Fruit fly (Drosophila melanogaster) whole organism, embryonic: Measurements from ENCODE around the gene pan.

ENCODE experiments used
- B-H2 ChIP-seq: fragments of 200-800 bp; sonication (Bioruptor generic); optimal IDR thresholded peaks from 2 replicates; lab custom pipeline; 2018; ENCODE audit warnings: missing biosample characterization, mild to moderate bottlenecking, missing genetic modification characterization
- CG10366 ChIP-seq: fragments of 200-800 bp; sonication (Bioruptor generic); IDR thresholded peaks from 2 replicates; pipeline ENCODE4 v1.3.6; 2022; ENCODE audit warnings: missing biosample characterization, missing genetic modification characterization
- CG10959 ChIP-seq: fragments of 200-800 bp; sonication (Bioruptor generic); IDR thresholded peaks from 2 replicates; pipeline ENCODE4 v1.3.6; 2022; ENCODE audit warnings: missing biosample characterization, missing genetic modification characterization
- CG11085 ChIP-seq: fragments of 200-800 bp; sonication (Bioruptor generic); IDR thresholded peaks from 2 replicates; pipeline ENCODE4 v1.3.6; 2022; ENCODE audit warnings: missing biosample characterization, missing genetic modification characterization
- CG11093 ChIP-seq: fragments of 200-800 bp; sonication (Bioruptor generic); IDR thresholded peaks from 3 replicates; pipeline ENCODE4 v1.3.6; 2022; ENCODE audit warnings: missing biosample characterization, missing genetic modification characterization
- CG11398 ChIP-seq: fragments of 200-800 bp; sonication (Bioruptor generic); optimal IDR thresholded peaks from 2 replicates; lab custom pipeline; 2016; ENCODE audit warnings: missing biosample characterization, missing genetic modification characterization
- CG14860 ChIP-seq: fragments of 200-800 bp; sonication (Bioruptor generic); IDR thresholded peaks from 3 replicates; pipeline ENCODE4 v1.3.6; 2022; ENCODE audit warnings: missing biosample characterization, missing genetic modification characterization; ENCODE audit not compliant: partially characterized antibody
- CG14965 ChIP-seq: fragments of 200-800 bp; sonication (Bioruptor generic); optimal IDR thresholded peaks from 2 replicates; lab custom pipeline; 2016; ENCODE audit warnings: missing biosample characterization, missing genetic modification characterization, borderline replicate concordance
- CG15269 ChIP-seq: fragments of 200-800 bp; sonication (Bioruptor generic); optimal IDR thresholded peaks from 2 replicates; lab custom pipeline; 2018; ENCODE audit warnings: missing biosample characterization, mild to moderate bottlenecking, missing genetic modification characterization, moderate library complexity
- CG18011 ChIP-seq: fragments of 200-800 bp; sonication (Bioruptor generic); optimal IDR thresholded peaks from 2 replicates; lab custom pipeline; 2017; ENCODE audit warnings: missing biosample characterization, missing genetic modification characterization, mild to moderate bottlenecking, moderate library complexity, missing genotype
- CG18476 ChIP-seq: fragments of 200-800 bp; sonication (Bioruptor generic); optimal IDR thresholded peaks from 2 replicates; lab custom pipeline; 2016; ENCODE audit warnings: missing biosample characterization, mild to moderate bottlenecking, missing genetic modification characterization
- CG2678 ChIP-seq: fragments of 200-800 bp; sonication (Bioruptor generic); optimal IDR thresholded peaks from 3 replicates; lab custom pipeline; 2019; ENCODE audit warnings: missing biosample characterization, mild to moderate bottlenecking, missing genetic modification characterization, moderate library complexity
- CG30431 ChIP-seq: fragments of 200-800 bp; sonication (Bioruptor generic); optimal IDR thresholded peaks from 2 replicates; lab custom pipeline; 2017; ENCODE audit warnings: missing biosample characterization, missing genetic modification characterization
- CG5180 ChIP-seq: fragments of 200-800 bp; sonication (Bioruptor generic); optimal IDR thresholded peaks from 3 replicates; lab custom pipeline; 2017; ENCODE audit warnings: missing biosample characterization, missing genetic modification characterization, mild to moderate bottlenecking, moderate library complexity, missing genetic modification reagents
- CG6683 ChIP-seq: fragments of 200-800 bp; sonication (Bioruptor generic); optimal IDR thresholded peaks from 2 replicates; lab custom pipeline; 2017; ENCODE audit warnings: missing biosample characterization, mild to moderate bottlenecking, missing genetic modification characterization, missing genetic modification reagents
- CG6765 ChIP-seq: fragments of 200-800 bp; sonication (Bioruptor generic); optimal IDR thresholded peaks from 3 replicates; lab custom pipeline; 2017; ENCODE audit warnings: missing biosample characterization, mild to moderate bottlenecking, missing genetic modification characterization
- CG7271 ChIP-seq: fragments of 200-800 bp; sonication (Bioruptor generic); optimal IDR thresholded peaks from 2 replicates; lab custom pipeline; 2018; ENCODE audit warnings: missing biosample characterization, mild to moderate bottlenecking, missing genetic modification characterization, moderate library complexity
- CG7786 ChIP-seq: fragments of 200-800 bp; sonication (Bioruptor generic); optimal IDR thresholded peaks from 2 replicates; lab custom pipeline; 2016; ENCODE audit warnings: missing biosample characterization, missing genetic modification characterization
- CG9797 ChIP-seq: fragments of 200-800 bp; sonication (Bioruptor generic); optimal IDR thresholded peaks from 3 replicates; lab custom pipeline; 2018; ENCODE audit warnings: missing biosample characterization, mild to moderate bottlenecking, missing genetic modification characterization
- CG9876 ChIP-seq: fragments of 200-800 bp; sonication (Bioruptor generic); optimal IDR thresholded peaks from 2 replicates; lab custom pipeline; 2016; ENCODE audit warnings: missing biosample characterization, missing genetic modification characterization
- CTCF ChIP-seq: fragments of 200-800 bp; sonication (Bioruptor generic); optimal IDR thresholded peaks from 2 replicates; lab custom pipeline; 2017; ENCODE audit warnings: missing biosample characterization, mild to moderate bottlenecking, missing genetic modification characterization, moderate library complexity
- CoRest ChIP-seq: fragments of 200-800 bp; sonication (Bioruptor generic); optimal IDR thresholded peaks from 3 replicates; lab custom pipeline; 2018; ENCODE audit warnings: missing biosample characterization, mild to moderate bottlenecking, missing genetic modification characterization, moderate library complexity
- Dek ChIP-seq: fragments of 200-800 bp; sonication (Bioruptor generic); optimal IDR thresholded peaks from 3 replicates; lab custom pipeline; 2019; ENCODE audit warnings: missing biosample characterization, mild to moderate bottlenecking, missing genetic modification characterization, moderate library complexity
- E2f1 ChIP-seq: fragments of 200-800 bp; sonication (Bioruptor generic); IDR thresholded peaks from 2 replicates; pipeline ENCODE4 v1.3.6; 2022; ENCODE audit warnings: missing biosample characterization, missing genetic modification characterization
- Hmx ChIP-seq: fragments of 200-800 bp; sonication (Bioruptor generic); optimal IDR thresholded peaks from 2 replicates; lab custom pipeline; 2016; ENCODE audit warnings: missing biosample characterization, missing genetic modification characterization
- MBD-R2 ChIP-seq: fragments of 200-800 bp; sonication (Bioruptor generic); IDR thresholded peaks from 2 replicates; pipeline ENCODE4 v1.3.6; 2022; ENCODE audit warnings: missing biosample characterization, missing genetic modification characterization
- MTF-1 ChIP-seq: fragments of 200-800 bp; sonication (Bioruptor generic); optimal IDR thresholded peaks from 2 replicates; lab custom pipeline; 2018; ENCODE audit warnings: missing biosample characterization, mild to moderate bottlenecking, missing genetic modification characterization, borderline replicate concordance
- Mad ChIP-seq: fragments of 200-800 bp; sonication (Bioruptor generic); optimal IDR thresholded peaks from 2 replicates; lab custom pipeline; 2016; ENCODE audit warnings: missing biosample characterization, missing genetic modification characterization
- Oaz ChIP-seq: fragments of 200-800 bp; sonication (Bioruptor generic); IDR thresholded peaks from 2 replicates; pipeline ENCODE4 v1.3.6; 2022; ENCODE audit warnings: missing biosample characterization, missing genetic modification characterization
- Optix ChIP-seq: fragments of 200-800 bp; sonication (Bioruptor generic); IDR thresholded peaks from 3 replicates; pipeline ENCODE4 v1.3.6; 2022; ENCODE audit warnings: missing biosample characterization, missing genetic modification characterization
- Sox100B ChIP-seq: fragments of 200-800 bp; sonication (Bioruptor generic); optimal IDR thresholded peaks from 3 replicates; lab custom pipeline; 2018; ENCODE audit warnings: missing biosample characterization, mild to moderate bottlenecking, missing genetic modification characterization
- Taf1 ChIP-seq: fragments of 200-800 bp; sonication (Bioruptor generic); IDR thresholded peaks from 2 replicates; pipeline ENCODE4 v1.3.6; 2022; ENCODE audit warnings: missing biosample characterization, missing genetic modification characterization
- Tbp ChIP-seq: fragments of >200 bp; optimal IDR thresholded peaks from 2 replicates; lab custom pipeline; 2018; ENCODE audit warnings: missing biosample characterization, missing genetic modification characterization
- Xrp1 ChIP-seq: fragments of 200-800 bp; sonication (Bioruptor generic); IDR thresholded peaks from 2 replicates; pipeline ENCODE4 v1.3.6; 2022; ENCODE audit warnings: missing biosample characterization, missing genetic modification characterization
- ab ChIP-seq: fragments of 200-800 bp; sonication (Bioruptor generic); optimal IDR thresholded peaks from 2 replicates; lab custom pipeline; 2016; ENCODE audit warnings: missing biosample characterization, missing genetic modification characterization
- bcd ChIP-seq: fragments of 200-800 bp; sonication (Bioruptor generic); optimal IDR thresholded peaks from 2 replicates; lab custom pipeline; 2017; ENCODE audit warnings: missing biosample characterization, mild to moderate bottlenecking, missing genetic modification characterization
- cad ChIP-seq: fragments of >200 bp; optimal IDR thresholded peaks from 2 replicates; lab custom pipeline; 2017; ENCODE audit warnings: missing biosample characterization, missing genetic modification characterization
- chinmo ChIP-seq: fragments of 200-800 bp; sonication (Bioruptor generic); IDR thresholded peaks from 4 replicates; pipeline ENCODE4 v1.3.6; 2022; ENCODE audit warnings: missing biosample characterization, missing genetic modification characterization; ENCODE audit not compliant: partially characterized antibody
- chm ChIP-seq: fragments of 200-800 bp; sonication (Bioruptor generic); IDR thresholded peaks from 2 replicates; pipeline ENCODE4 v1.3.6; 2022; ENCODE audit warnings: missing biosample characterization, missing genetic modification characterization
- da ChIP-seq: fragments of 200-800 bp; sonication (Bioruptor generic); optimal IDR thresholded peaks from 2 replicates; lab custom pipeline; 2016; ENCODE audit warnings: missing biosample characterization, missing genetic modification characterization
- en ChIP-seq: fragments of 200-800 bp; sonication (Bioruptor generic); optimal IDR thresholded peaks from 2 replicates; lab custom pipeline; 2016; ENCODE audit warnings: missing biosample characterization, missing genetic modification characterization
- fu2 ChIP-seq: fragments of 200-800 bp; sonication (Bioruptor generic); optimal IDR thresholded peaks from 2 replicates; lab custom pipeline; 2016; ENCODE audit warnings: missing biosample characterization, missing genetic modification characterization
- gro ChIP-seq: fragments of 200-800 bp; sonication (Bioruptor generic); optimal IDR thresholded peaks from 2 replicates; lab custom pipeline; 2016; ENCODE audit warnings: missing biosample characterization, missing genetic modification characterization
- h ChIP-seq: fragments of >200 bp; optimal IDR thresholded peaks from 2 replicates; lab custom pipeline; 2017
- pzg ChIP-seq: fragments of 200-800 bp; sonication (Bioruptor generic); optimal IDR thresholded peaks from 3 replicates; lab custom pipeline; 2018; ENCODE audit warnings: missing biosample characterization, mild to moderate bottlenecking, missing genetic modification characterization, moderate library complexity
- sd ChIP-seq: fragments of 200-800 bp; sonication (Bioruptor generic); optimal IDR thresholded peaks from 3 replicates; lab custom pipeline; 2018; ENCODE audit warnings: missing biosample characterization, mild to moderate bottlenecking, missing genetic modification characterization, moderate library complexity
- sqz ChIP-seq: fragments of 200-800 bp; sonication (Bioruptor generic); optimal IDR thresholded peaks from 3 replicates; lab custom pipeline; 2018; ENCODE audit warnings: missing biosample characterization, mild to moderate bottlenecking, missing genetic modification characterization
- tna ChIP-seq: fragments of 200-800 bp; sonication (Bioruptor generic); IDR thresholded peaks from 2 replicates; pipeline ENCODE4 v1.3.6; 2022; ENCODE audit warnings: missing biosample characterization, missing genetic modification characterization; ENCODE audit not compliant: partially characterized antibody
- unc-4 ChIP-seq: fragments of 200-800 bp; sonication (Bioruptor generic); IDR thresholded peaks from 2 replicates; pipeline ENCODE4 v1.3.6; 2022; ENCODE audit warnings: missing biosample characterization, missing genetic modification characterization; ENCODE audit not compliant: partially characterized antibody
- wdn ChIP-seq: fragments of 200-800 bp; sonication (Bioruptor generic); IDR thresholded peaks from 2 replicates; pipeline ENCODE4 v1.3.6; 2022; ENCODE audit warnings: missing biosample characterization, missing genetic modification characterization
- z ChIP-seq: fragments of 200-800 bp; sonication (Bioruptor generic); IDR thresholded peaks from 3 replicates; pipeline ENCODE4 v1.3.6; 2022; ENCODE audit warnings: missing biosample characterization, missing genetic modification characterization

Gene pan

DNA sequence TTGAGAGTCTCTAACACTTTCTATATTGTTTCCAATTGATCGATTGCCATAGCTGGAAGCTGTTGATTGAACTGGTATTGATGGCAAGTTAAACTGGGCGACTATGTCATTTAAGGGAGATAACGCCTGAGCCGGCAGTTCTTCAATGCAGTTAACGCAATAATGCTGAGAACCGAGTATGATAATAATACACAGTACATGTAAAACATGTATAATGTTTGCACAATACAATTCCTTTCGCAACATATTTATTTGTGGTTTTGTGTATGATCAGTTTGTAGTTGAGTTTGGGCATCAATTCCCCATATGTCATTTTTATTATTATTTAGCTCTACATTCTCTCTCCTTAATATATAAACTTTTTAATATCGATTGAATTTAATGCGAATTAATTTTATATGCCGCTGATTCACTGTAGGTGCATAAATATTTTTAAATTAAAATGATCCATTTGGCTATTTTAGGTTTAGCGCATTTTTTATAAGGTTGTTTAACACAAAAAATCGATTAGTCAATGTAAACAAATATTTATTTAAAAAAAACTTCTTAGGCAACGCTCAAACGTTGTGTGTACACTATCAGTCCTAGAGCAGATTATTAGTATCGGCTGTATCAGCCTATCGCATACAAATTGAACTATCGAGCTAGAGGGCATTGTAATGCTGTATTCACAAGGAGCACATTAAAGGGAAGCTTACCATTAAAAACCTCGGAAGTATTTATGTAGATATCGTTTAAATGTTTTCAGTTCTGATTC, 25.8 kb upstream of the pan start, which contains the start of gene PlexB (continued):
- TF ChIP-seq CG18011 (GFP tag; lab: Kevin White, UChicago) (no peak), CG14965 (GFP tag; lab: Kevin White, UChicago) (no peak), CG5180 (GFP tag; lab: Kevin White, UChicago) (no peak), CG10959 (GFP tag; lab: Robert Waterston, UW) (no peak), E2f1 (GFP tag; lab: Robert Waterston, UW) (no peak), Optix (GFP tag; lab: Robert Waterston, UW) (no peak), CG15269 (tag; lab: Kevin White, UChicago) (no peak), CG6765 (GFP tag; lab: Kevin White, UChicago) (no peak), en (GFP tag; lab: Kevin White, UChicago) (no peak), cad (GFP tag; lab: Kevin White, UChicago) (no peak), Sox100B (GFP tag; lab: Kevin White, UChicago) (peak; percentile 29), unc-4 (GFP tag; lab: Robert Waterston, UW) (peak; percentile 69), sqz (peak; percentile 23), tna (GFP tag; lab: Robert Waterston, UW) (peak; percentile 74), MTF-1 (GFP tag; lab: Kevin White, UChicago) (no peak), Hmx (GFP tag; lab: Kevin White, UChicago) (no peak), h (lab: Kevin White, UChicago) (no peak), gro (GFP tag; lab: Kevin White, UChicago) (no peak), bcd (GFP tag; lab: Kevin White, UChicago) (peak; percentile 37), Taf1 (GFP tag; lab: Robert Waterston, UW) (no peak), wdn (no peak), Mad (GFP tag; lab: Kevin White, UChicago) (no peak), CG11085 (no peak), CG18476 (no peak), CG9797 (GFP tag; lab: Kevin White, UChicago) (no peak), pzg (GFP tag; lab: Kevin White, UChicago) (peak; percentile 83), CG6683 (GFP tag; lab: Kevin White, UChicago) (no peak), CG11398 (GFP tag; lab: Kevin White, UChicago) (no peak), Tbp (GFP tag; lab: Kevin White, UChicago) (no peak), MBD-R2 (GFP tag; lab: Robert Waterston, UW) (peak; percentile 40; the same call in 1 of the 2 replicates), Xrp1 (no peak), CG7271 (tag; lab: Kevin White, UChicago) (peak; percentile 20), CG2678 (tag; lab: Kevin White, UChicago) (no peak), Dek (tag; lab: Kevin White, UChicago) (no peak), CTCF (GFP tag; lab: Kevin White, UChicago) (no peak), CG9876 (GFP tag; lab: Kevin White, UChicago) (peak; percentile 43), chm (GFP tag; lab: Robert Waterston, UW) (no peak), chinmo (GFP tag; lab: Robert Waterston, UW) (no peak), CoRest (tag; lab: Kevin White, UChicago) (peak; percentile 38), B-H2 (GFP tag; lab: Kevin White, UChicago) (no peak), fu2 (GFP tag; lab: Kevin White, UChicago) (no peak), CG7786 (GFP tag; lab: Kevin White, UChicago) (peak; percentile 26), CG30431 (no peak), z (GFP tag; lab: Robert Waterston, UW) (no peak), Oaz (GFP tag; lab: Robert Waterston, UW) (no peak), sd (no peak), CG11093 (GFP tag; lab: Robert Waterston, UW) (no peak), CG14860 (peak; percentile 76), CG10366 (no peak), da (GFP tag; lab: Kevin White, UChicago) (no peak), ab (GFP tag; lab: Kevin White, UChicago) (no peak)
